Worm (Caenorhabditis elegans) whole organism, L1 larva: ENCODE measurements around the gene ptc-3.

Experiments used
- ama-1 ChIP-seq: fragments of 150-350 bp; optimal IDR thresholded peaks from 2 replicates; lab custom pipeline; 2014
- elt-3 ChIP-seq, 6 experiments: fragments of 150-350 bp in 1 of 6; sonication (generic microtip); optimal IDR thresholded peaks; 2 replicates each; lab custom pipeline; 2017 to 2018; ENCODE audit warnings: missing biosample characterization in 6 of 6, missing genetic modification characterization in 6 of 6, inconsistent platforms in 1 of 6

ce11 chrII:2831173-2831572 lies 21.2 kb downstream of the ptc-3 start, which contains the start of gene K12H6.6:
- no peak for TF ChIP-seq ama-1
- TF ChIP-seq elt-3 (tag; optimal IDR thresholded peaks at IDR 0.05; lab: Kevin White, UChicago): no peak
